Worm (Caenorhabditis elegans) whole organism, L1 larva: ENCODE measurements around the gene dmsr-4.

Experiments used
- C34B4.2 ChIP-seq: sonication (generic microtip); optimal IDR thresholded peaks from 2 replicates; lab custom pipeline; 2017; ENCODE audit warnings: mild to moderate bottlenecking, missing genetic modification characterization, missing compliant biosample characterization
- aha-1 ChIP-seq: fragments of 150-350 bp; optimal IDR thresholded peaks from 2 replicates; lab custom pipeline; 2014; ENCODE audit warnings: missing biosample characterization, missing genetic modification characterization
- aly-2 ChIP-seq: fragments of 150-350 bp; optimal IDR thresholded peaks from 2 replicates; lab custom pipeline; 2014; ENCODE audit warnings: missing biosample characterization, missing genetic modification characterization
- blmp-1 ChIP-seq: fragments of 150-350 bp; optimal IDR thresholded peaks from 2 replicates; lab custom pipeline; 2014; ENCODE audit warnings: missing biosample characterization, missing genetic modification characterization
- ceh-88 ChIP-seq: fragments of 200-800 bp; sonication (Bioruptor generic); IDR thresholded peaks from 2 replicates; pipeline ENCODE4 v1.3.6; 2022; ENCODE audit warnings: missing genetic modification characterization, missing compliant biosample characterization
- lin-14 ChIP-seq: fragments of 200-800 bp; sonication (Bioruptor generic); optimal IDR thresholded peaks from 2 replicates; lab custom pipeline; 2018; ENCODE audit warnings: mild to moderate bottlenecking, missing genetic modification characterization, moderate library complexity, missing compliant biosample characterization
- mdl-1 ChIP-seq, 2 experiments: fragments of 150-350 bp; optimal IDR thresholded peaks; 2 replicates each; lab custom pipeline; 2014 to 2017; ENCODE audit warnings: missing biosample characterization in 2 of 2, missing genetic modification characterization in 2 of 2, inconsistent platforms in 1 of 2
- nhr-19 ChIP-seq: fragments of 200-800 bp; sonication (Bioruptor generic); conservative IDR thresholded peaks from 2 replicates; pipeline ENCODE4 v1.3.6; 2022; ENCODE audit warnings: missing genetic modification characterization, missing compliant biosample characterization
- nhr-77 ChIP-seq: fragments of 150-350 bp; optimal IDR thresholded peaks from 2 replicates; lab custom pipeline; 2014; ENCODE audit warnings: missing biosample characterization, missing genetic modification characterization
- pag-3 ChIP-seq: sonication (generic microtip); optimal IDR thresholded peaks from 2 replicates; lab custom pipeline; 2017; ENCODE audit warnings: missing genetic modification characterization, mild to moderate bottlenecking, missing compliant biosample characterization, antibody characterized with exemption, borderline replicate concordance; ENCODE audit not compliant: insufficient read depth
- snpc-4 ChIP-seq: fragments of 150-350 bp; optimal IDR thresholded peaks from 2 replicates; lab custom pipeline; 2014; ENCODE audit warnings: missing biosample characterization, missing genetic modification characterization
- sptf-1 ChIP-seq: fragments of 150-350 bp; optimal IDR thresholded peaks from 2 replicates; lab custom pipeline; 2014; ENCODE audit warnings: missing biosample characterization, missing genetic modification characterization

DNA sequence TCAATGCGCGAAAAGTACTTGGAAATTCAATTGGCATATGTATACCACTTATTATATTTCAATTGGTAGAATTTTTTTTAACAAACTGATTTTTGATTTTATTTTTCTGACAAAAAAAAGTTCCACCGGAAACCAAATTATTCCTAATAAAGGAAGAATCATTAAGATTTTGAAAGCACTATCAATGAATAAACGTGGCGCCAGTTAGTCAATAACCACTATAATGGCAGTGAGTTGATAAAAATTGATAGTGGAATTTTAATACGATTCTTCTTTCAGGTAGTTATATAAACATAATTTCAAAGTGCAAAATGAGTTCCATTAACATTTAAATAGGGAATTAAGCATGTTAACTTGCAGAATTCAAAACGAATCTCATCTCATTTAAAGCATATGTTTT, 51.2 kb downstream of the dmsr-4 start, which contains the start of gene col-69:
- TF ChIP-seq ceh-88 (GFP tag; lab: Robert Waterston, UW) (no peak), pag-3 (tag; lab: Kevin White, UChicago) (no peak), snpc-4 (tag; lab: Kevin White, UChicago) (no peak), aha-1 (no peak), nhr-19 (GFP tag; lab: Robert Waterston, UW) (no peak), lin-14 (GFP tag; lab: Kevin White, UChicago) (no peak), aly-2 (tag; lab: Kevin White, UChicago) (no peak), nhr-77 (tag; lab: Kevin White, UChicago) (no peak), blmp-1 (no peak), mdl-1 (tag; optimal IDR thresholded peaks at IDR 0.05; lab: Kevin White, UChicago) (no peak), C34B4.2 (tag; lab: Kevin White, UChicago) (no peak), sptf-1 (tag; lab: Kevin White, UChicago) (no peak)
